Worm (Caenorhabditis elegans) whole organism, L4/young adult: ENCODE measurements around the gene tdp-1.
A peak's percentile ranks its signal among the peaks of the same experiment; 100 is the strongest.

Source experiments
- dao-5 ChIP-seq: sonication (generic microtip); optimal IDR thresholded peaks from 2 replicates; lab custom pipeline; 2016; ENCODE audit warnings: missing genotype, missing genetic modification characterization, moderate library complexity, missing compliant biosample characterization
- him-1 ChIP-seq: sonication (generic microtip); optimal IDR thresholded peaks from 2 replicates; lab custom pipeline; 2016; ENCODE audit warnings: missing genotype, missing genetic modification reagents, missing genetic modification characterization, missing compliant biosample characterization

ce11 chrII:8962206-8962605 lies 35.4 kb upstream of the tdp-1 start:
- TF ChIP-seq him-1 (tag; lab: Kevin White, UChicago) (peak; percentile 9), dao-5 (tag; lab: Kevin White, UChicago) (no peak)
